Worm (Caenorhabditis elegans) whole organism, L4 larva: ENCODE data around the gene C27D9.1.
A peak's percentile ranks its signal among the peaks of the same experiment; 100 is the strongest.

Experiments
- ceh-82 ChIP-seq: sonication (generic microtip); optimal IDR thresholded peaks from 2 replicates; lab custom pipeline; 2017; ENCODE audit warnings: missing biosample characterization, missing genetic modification characterization
- daf-19 ChIP-seq: fragments of 200-800 bp; sonication (Bioruptor generic); conservative IDR thresholded peaks from 2 replicates; pipeline ENCODE4 v1.3.6; 2022; ENCODE audit warnings: missing genetic modification characterization, missing compliant biosample characterization
- dmd-8 ChIP-seq: fragments of 200-800 bp; sonication (Bioruptor generic); IDR thresholded peaks from 2 replicates; pipeline ENCODE4 v1.3.6; 2022; ENCODE audit warnings: missing genetic modification characterization, missing compliant biosample characterization
- jun-1 ChIP-seq: fragments of 150-350 bp; optimal IDR thresholded peaks from 2 replicates; lab custom pipeline; 2014; ENCODE audit warnings: missing biosample characterization, missing genetic modification reagents, missing genetic modification characterization
- lir-3 ChIP-seq: sonication (generic microtip); optimal IDR thresholded peaks from 2 replicates; lab custom pipeline; 2016; ENCODE audit warnings: mild to moderate bottlenecking, missing genetic modification characterization, missing compliant biosample characterization
- mdl-1 ChIP-seq, 2 experiments: fragments of 150-350 bp in 1 of 2; sonication (generic microtip) in 1 of 2; optimal IDR thresholded peaks; 2 replicates each; lab custom pipeline; 2014 to 2017; ENCODE audit warnings: missing biosample characterization in 2 of 2, missing genetic modification characterization in 2 of 2
- nhr-28 ChIP-seq: fragments of 150-350 bp; optimal IDR thresholded peaks from 2 replicates; lab custom pipeline; 2014; ENCODE audit warnings: missing biosample characterization, missing genetic modification characterization
- rbr-2 ChIP-seq: sonication (generic microtip); optimal IDR thresholded peaks from 2 replicates; lab custom pipeline; 2016; ENCODE audit warnings: missing genotype, missing genetic modification characterization, missing compliant biosample characterization
- set-16 ChIP-seq: fragments of 200-800 bp; sonication (Bioruptor generic); IDR thresholded peaks from 2 replicates; pipeline ENCODE4 v1.3.6; 2022; ENCODE audit warnings: missing genetic modification reagents, missing genetic modification characterization, missing compliant biosample characterization
- unc-62 ChIP-seq, 3 experiments: fragments of 150-350 bp in 1 of 3; sonication (generic microtip); optimal IDR thresholded peaks in 2 of 3; peaks in 1 of 3; 1 replicate in 1 of 3; 2 replicates in 2 of 3; lab custom pipeline; 2014 to 2017; ENCODE audit warnings: missing biosample characterization in 3 of 3, missing genetic modification characterization in 3 of 3, missing genetic modification reagents in 3 of 3, missing genotype in 1 of 3

- TF ChIP-seq mdl-1 (tag; optimal IDR thresholded peaks at IDR 0.05; lab: Kevin White, UChicago) (no peak), dmd-8 (GFP tag; lab: Robert Waterston, UW) (no peak), nhr-28 (tag; lab: Kevin White, UChicago) (peak; percentile 8), unc-62 (GFP tag; optimal IDR thresholded peaks at IDR 0.05 in 1 of 2; lab: Kevin White, UChicago) (no peak), unc-62 (tag; optimal IDR thresholded peaks at IDR 0.05; lab: Kevin White, UChicago) (no peak), jun-1 (tag; lab: Kevin White, UChicago) (no peak), lir-3 (tag; lab: Kevin White, UChicago) (no peak), rbr-2 (tag; lab: Kevin White, UChicago) (no peak), ceh-82 (tag; lab: Kevin White, UChicago) (no peak), set-16 (GFP tag; lab: Robert Waterston, UW) (no peak), daf-19 (GFP tag; lab: Robert Waterston, UW) (no peak)
Measured at ce11 chrII:4749581-4749980, 3.6 kb upstream of the C27D9.1 start, which contains the start of gene F41C3.2.
